Worm (Caenorhabditis elegans) whole organism, mixed stage, embryonic: Measurements from ENCODE around the gene spp-28.

Experiments
- mep-1 ChIP-seq: fragments of 150-350 bp; optimal IDR thresholded peaks from 2 replicates; lab custom pipeline; 2017; ENCODE audit warnings: missing biosample characterization, missing genetic modification reagents, missing genetic modification characterization, inconsistent platforms
- nhr-76 ChIP-seq: sonication (generic microtip); optimal IDR thresholded peaks from 2 replicates; lab custom pipeline; 2017; ENCODE audit warnings: missing biosample characterization, missing genetic modification characterization
- snpc-4 ChIP-seq: fragments of 150-350 bp; optimal IDR thresholded peaks from 2 replicates; lab custom pipeline; 2014; ENCODE audit warnings: missing biosample characterization, missing genetic modification characterization

- TF ChIP-seq mep-1 (tag; lab: Kevin White, UChicago) = no peak
- TF ChIP-seq snpc-4 (tag; lab: Kevin White, UChicago) = no peak
- no peak for TF ChIP-seq nhr-76 (tag; lab: Kevin White, UChicago)
Observed at ce11 chrIII:4228841-4229240, 38.7 kb upstream of the spp-28 start, which contains the start of gene F43C1.5.
